Fruit fly (Drosophila melanogaster): ENCODE results near the gene CG11151.

Gene CG11151

dm6 chrX:13762372-13762883 lies 22.9 kb downstream of the CG11151 start, which contains the start of gene rdgB (continued):
- TF ChIP-seq Dp (GFP tag; optimal IDR thresholded peaks at IDR 0.05) (no peak), jumu (GFP tag; optimal IDR thresholded peaks at IDR 0.05) (no peak), CG9609 (GFP tag; optimal IDR thresholded peaks at IDR 0.05) (peak; percentile 11), CG8765 (GFP tag; IDR thresholded peaks at IDR 0.05) (no peak), CG9932 (GFP tag; IDR thresholded peaks at IDR 0.05) (peak; percentile 68), CTCF (GFP tag; optimal IDR thresholded peaks at IDR 0.05) (no peak), Nf-YA (GFP tag; IDR thresholded peaks at IDR 0.05) (no peak), lov (optimal IDR thresholded peaks at IDR 0.05) (no peak), lov (GFP tag; IDR thresholded peaks at IDR 0.05) (no peak), Dll (GFP tag; IDR thresholded peaks at IDR 0.05; ENCODE audit: partially characterized antibody) (no peak), ewg (GFP tag; optimal IDR thresholded peaks at IDR 0.05) (peak; percentile 85), MESR4 (GFP tag; optimal IDR thresholded peaks at IDR 0.05) (no peak), HLHmδ (GFP tag; optimal IDR thresholded peaks at IDR 0.05) (no peak), CG1647 (GFP tag; optimal IDR thresholded peaks at IDR 0.05) (no peak), tio (GFP tag; optimal IDR thresholded peaks at IDR 0.05) (peak; percentile 67), CG30020 (tag; optimal IDR thresholded peaks at IDR 0.05) (peak; percentile 36), chinmo (GFP tag; IDR thresholded peaks at IDR 0.05; ENCODE audit: partially characterized antibody) (peak; percentile 79; the same call in 3 of the 4 replicates), ken (GFP tag; IDR thresholded peaks at IDR 0.05) (peak; percentile 64; the same call in 1 of the 3 replicates), Camta (GFP tag; optimal IDR thresholded peaks at IDR 0.05) (no peak), CG10147 (GFP tag; optimal IDR thresholded peaks at IDR 0.05) (peak; percentile 78), ERR (GFP tag; optimal IDR thresholded peaks at IDR 0.05) (no peak), CG11085 (GFP tag; IDR thresholded peaks at IDR 0.05) (peak; percentile 70), CG3163 (GFP tag; optimal IDR thresholded peaks at IDR 0.05) (no peak), Drgx (GFP tag; IDR thresholded peaks at IDR 0.05) (peak; percentile 71), dmrt99B (tag; optimal IDR thresholded peaks at IDR 0.05) (peak; percentile 91), az2 (GFP tag; optimal IDR thresholded peaks at IDR 0.05) (peak; percentile 73), Ptx1 (GFP tag; IDR thresholded peaks at IDR 0.05) (peak; percentile 73), wdn (GFP tag; IDR thresholded peaks at IDR 0.05) (no peak), Max (GFP tag; optimal IDR thresholded peaks at IDR 0.05) (peak; percentile 48), Scr (GFP tag; IDR thresholded peaks at IDR 0.05; ENCODE audit: partially characterized antibody) (no peak), CG18764 (GFP tag; optimal IDR thresholded peaks at IDR 0.05) (no peak), CG10543 (GFP tag; optimal IDR thresholded peaks at IDR 0.05) (peak; percentile 89), CG12155 (GFP tag; optimal IDR thresholded peaks at IDR 0.05) (peak; percentile 59), MTF-1 (GFP tag; optimal IDR thresholded peaks at IDR 0.05; ENCODE audit: borderline replicate concordance) (peak; percentile 7), gro (GFP tag; optimal IDR thresholded peaks at IDR 0.05) (peak; percentile 23), mirr (GFP tag; optimal IDR thresholded peaks at IDR 0.05) (no peak), Ssrp (tag; optimal IDR thresholded peaks at IDR 0.05) (peak; percentile 83), cato (GFP tag; optimal IDR thresholded peaks at IDR 0.05; ENCODE audit: borderline replicate concordance) (peak; percentile 20), so (GFP tag; IDR thresholded peaks at IDR 0.05) (peak; percentile 62; the same call in 2 of the 3 replicates), da (GFP tag; optimal IDR thresholded peaks at IDR 0.05) (no peak), slp2 (GFP tag; optimal IDR thresholded peaks at IDR 0.05) (no peak), CG4424 (GFP tag; optimal IDR thresholded peaks at IDR 0.05) (peak; percentile 81), CG16779 (GFP tag; IDR thresholded peaks at IDR 0.05) (no peak), CG10209 (GFP tag; optimal IDR thresholded peaks at IDR 0.05) (peak; percentile 87), Atf-2 (GFP tag; optimal IDR thresholded peaks at IDR 0.05) (peak; percentile 21), row (GFP tag; IDR thresholded peaks at IDR 0.05) (peak; percentile 95), CG2875 (GFP tag; optimal IDR thresholded peaks at IDR 0.05) (peak; percentile 64), amos (GFP tag; IDR thresholded peaks at IDR 0.05; ENCODE audit: partially characterized antibody) (peak; percentile 22; the same call in 1 of the 2 replicates), schlank (tag; optimal IDR thresholded peaks at IDR 0.05) (peak; percentile 3), Bteb2 (GFP tag; optimal IDR thresholded peaks at IDR 0.05) (no peak), CG11398 (GFP tag; optimal IDR thresholded peaks at IDR 0.05) (no peak), CG10321 (GFP tag; IDR thresholded peaks at IDR 0.05) (no peak)
